Worm (Caenorhabditis elegans) whole organism, L4/young adult: ENCODE results near the gene math-23.
"Not testable (repeated sequence)": the region's sequence is repeated elsewhere in the genome, so short reads cannot be mapped to it uniquely, and the experiment has no call there.

Source experiments
- W03F9.2 ChIP-seq: fragments of 150-350 bp; optimal IDR thresholded peaks from 2 replicates; lab custom pipeline; 2014; ENCODE audit warnings: missing biosample characterization, missing genetic modification characterization
- dao-5 ChIP-seq: sonication (generic microtip); optimal IDR thresholded peaks from 2 replicates; lab custom pipeline; 2016; ENCODE audit warnings: missing genotype, missing genetic modification characterization, moderate library complexity, missing compliant biosample characterization
- him-1 ChIP-seq: sonication (generic microtip); optimal IDR thresholded peaks from 2 replicates; lab custom pipeline; 2016; ENCODE audit warnings: missing genotype, missing genetic modification reagents, missing genetic modification characterization, missing compliant biosample characterization

The math-23 gene

ce11 chrII:1901981-1902380 is at the start of gene math-23:
Gene math-23, plus strand, starts transcription at chrII:1902281.
- TF ChIP-seq W03F9.2 (tag; lab: Kevin White, UChicago) (no peak), him-1 (tag; lab: Kevin White, UChicago) (no peak), dao-5 (tag; lab: Kevin White, UChicago) (no peak)

- no peak for TF ChIP-seq dao-5 (tag; lab: Kevin White, UChicago)
- no peak for TF ChIP-seq W03F9.2 (tag; lab: Kevin White, UChicago)
These were observed 49.6 kb upstream of the math-23 start, which contains the start of gene C52E2.2 for ce11 chrII:1852503-1852902. Gene C52E2.2, plus strand, starts transcription at chrII:1852803.

ce11 chrII:1854094-1854493 is 48.0 kb upstream of the math-23 start, which contains the start of gene fbxb-95:
Gene fbxb-95, plus strand, starts transcription at chrII:1854394.
- TF ChIP-seq W03F9.2, him-1, dao-5 (tag; lab: Kevin White, UChicago): not testable (repeated sequence)

ce11 chrII:1861285-1861793 is 40.7 kb upstream of the math-23 start, which contains the start of gene C16C4.18:
Gene C16C4.18, minus strand, starts transcription at chrII:1861335.
- not testable (repeated sequence) for TF ChIP-seq W03F9.2, dao-5, him-1 (tag; lab: Kevin White, UChicago)

ce11 chrII:1862334-1862733 is 39.7 kb upstream of the math-23 start, which contains the start of gene fbxb-98:
Gene fbxb-98, plus strand, starts transcription at chrII:1862634.
- not testable (repeated sequence) for TF ChIP-seq him-1, W03F9.2, dao-5 (tag; lab: Kevin White, UChicago)

ce11 chrII:1864278-1864677 is 37.8 kb upstream of the math-23 start, which contains the start of gene C16C4.17:
Gene C16C4.17, plus strand, starts transcription at chrII:1864578.
- TF ChIP-seq W03F9.2 (tag; lab: Kevin White, UChicago) (no peak), him-1 (tag; lab: Kevin White, UChicago) (no peak), dao-5 (tag; lab: Kevin White, UChicago) (no peak)

ce11 chrII:1865683-1866431 is 36.2 kb upstream of the math-23 start, which contains the start of gene math-15:
Gene math-15, plus strand, starts transcription at chrII:1866381.
- no peak for TF ChIP-seq dao-5 (tag; lab: Kevin White, UChicago)
- TF ChIP-seq W03F9.2 (tag; lab: Kevin White, UChicago), result no peak
- TF ChIP-seq him-1 (tag; lab: Kevin White, UChicago), result no peak

- TF ChIP-seq him-1 (tag; lab: Kevin White, UChicago) (no peak), W03F9.2 (tag; lab: Kevin White, UChicago) (no peak), dao-5 (tag; lab: Kevin White, UChicago) (no peak)
These were observed 33.0 kb upstream of the math-23 start, which contains the start of gene math-14 for ce11 chrII:1869120-1869519. Gene math-14, plus strand, starts transcription at chrII:1869420.

- TF ChIP-seq dao-5 (tag; lab: Kevin White, UChicago) (no peak), W03F9.2 (tag; lab: Kevin White, UChicago) (no peak), him-1 (tag; lab: Kevin White, UChicago) (no peak)
These were observed 31.0 kb upstream of the math-23 start, which contains the start of gene math-10 for ce11 chrII:1870875-1871592. Gene math-10, plus strand, starts transcription at chrII:1871542.

ce11 chrII:1875658-1876057 is 26.4 kb upstream of the math-23 start, which contains the start of gene math-13:
Gene math-13, plus strand, starts transcription at chrII:1875958.
- no peak for TF ChIP-seq dao-5 (tag; lab: Kevin White, UChicago)
- no peak for TF ChIP-seq him-1 (tag; lab: Kevin White, UChicago)
- no peak for TF ChIP-seq W03F9.2 (tag; lab: Kevin White, UChicago)

- no peak for TF ChIP-seq dao-5 (tag; lab: Kevin White, UChicago)
- no peak for TF ChIP-seq him-1 (tag; lab: Kevin White, UChicago)
- TF ChIP-seq W03F9.2 (tag; lab: Kevin White, UChicago), result no peak
These were observed 23.4 kb upstream of the math-23 start, which contains the start of gene math-16 for ce11 chrII:1878663-1879062. Gene math-16, minus strand, starts transcription at chrII:1878763.

- no peak for TF ChIP-seq dao-5 (tag; lab: Kevin White, UChicago)
- TF ChIP-seq W03F9.2 (tag; lab: Kevin White, UChicago), result no peak
- no peak for TF ChIP-seq him-1 (tag; lab: Kevin White, UChicago)
These were observed 19.4 kb upstream of the math-23 start, which contains the start of gene math-5 for ce11 chrII:1882705-1883104. Gene math-5, minus strand, starts transcription at chrII:1882805.
